Worm (Caenorhabditis elegans): Measurements from ENCODE around the gene srh-288.

ce11 chrV:17790191-17790590, 5.4 kb downstream of the srh-288 start, which contains the start of gene srh-290:
- TF ChIP-seq ref-1 (GFP tag; conservative IDR thresholded peaks at IDR 0.05) (no peak), cog-1 (tag; optimal IDR thresholded peaks at IDR 0.05) (no peak), ztf-29 (GFP tag; IDR thresholded peaks at IDR 0.05) (no peak), flt-1 (GFP tag; IDR thresholded peaks at IDR 0.05) (no peak), T22C8.4 (GFP tag; IDR thresholded peaks at IDR 0.05) (no peak), med-1 (GFP tag; optimal IDR thresholded peaks at IDR 0.05; ENCODE audit: insufficient read depth) (no peak), tab-1 (GFP tag; IDR thresholded peaks at IDR 0.05) (no peak), ztf-23 (GFP tag; IDR thresholded peaks at IDR 0.05) (no peak)
